Fruit fly (Drosophila melanogaster) whole organism, embryonic: Measurements from ENCODE around the gene CG6656.

Source experiments
- CG32532 ChIP-seq: fragments of 200-800 bp; sonication (Bioruptor generic); IDR thresholded peaks from 2 replicates; pipeline ENCODE4 v1.3.6; 2022; ENCODE audit warnings: missing biosample characterization, missing genetic modification characterization
- onecut ChIP-seq: fragments of 200-800 bp; sonication (Bioruptor generic); IDR thresholded peaks from 2 replicates; pipeline ENCODE4 v1.3.6; 2022; ENCODE audit warnings: missing biosample characterization, missing genetic modification characterization

dm6 chr3R:21856873-21857243, 18.2 kb upstream of the CG6656 start:
- TF ChIP-seq onecut (GFP tag; lab: Robert Waterston, UW): no peak
- no peak for TF ChIP-seq CG32532 (GFP tag; lab: Robert Waterston, UW)
